Fruit fly (Drosophila melanogaster) whole organism, embryonic: ENCODE data around the gene CG7430.
A peak's percentile ranks its signal among the peaks of the same experiment; 100 is the strongest.

ENCODE experiments used
- ATbp ChIP-seq: fragments of 200-800 bp; sonication (Bioruptor generic); optimal IDR thresholded peaks from 2 replicates; lab custom pipeline; 2017; ENCODE audit warnings: missing biosample characterization, mild to moderate bottlenecking, missing genetic modification characterization, missing genetic modification reagents
- Asciz ChIP-seq: fragments of 200-800 bp; sonication (Bioruptor generic); optimal IDR thresholded peaks from 2 replicates; lab custom pipeline; 2017; ENCODE audit warnings: missing biosample characterization, mild to moderate bottlenecking, missing genetic modification characterization, missing genetic modification reagents
- CG10431 ChIP-seq: fragments of 200-800 bp; sonication (Bioruptor generic); optimal IDR thresholded peaks from 3 replicates; lab custom pipeline; 2018; ENCODE audit warnings: missing biosample characterization, mild to moderate bottlenecking, missing genetic modification characterization
- CG10654 ChIP-seq: fragments of 200-800 bp; sonication (Bioruptor generic); optimal IDR thresholded peaks from 2 replicates; lab custom pipeline; 2016; ENCODE audit warnings: missing biosample characterization, missing genetic modification characterization
- CG11696 ChIP-seq: fragments of 200-800 bp; sonication (Bioruptor generic); IDR thresholded peaks from 2 replicates; pipeline ENCODE4 v1.3.6; 2022; ENCODE audit warnings: missing biosample characterization, missing genetic modification characterization
- CG12219 ChIP-seq: fragments of 200-800 bp; sonication (Bioruptor generic); optimal IDR thresholded peaks from 3 replicates; lab custom pipeline; 2018; ENCODE audit warnings: missing biosample characterization, mild to moderate bottlenecking, missing genetic modification characterization
- CG13296 ChIP-seq: fragments of 200-800 bp; sonication (Bioruptor generic); optimal IDR thresholded peaks from 3 replicates; lab custom pipeline; 2018; ENCODE audit warnings: missing biosample characterization, mild to moderate bottlenecking, missing genetic modification characterization
- CG15514 ChIP-seq: fragments of 200-800 bp; sonication (Bioruptor generic); optimal IDR thresholded peaks from 3 replicates; lab custom pipeline; 2017; ENCODE audit warnings: missing biosample characterization, missing genetic modification characterization, mild to moderate bottlenecking, moderate library complexity, missing genetic modification reagents
- CG2889 ChIP-seq: fragments of 200-800 bp; sonication (Bioruptor generic); IDR thresholded peaks from 3 replicates; pipeline ENCODE4 v1.3.6; 2022; ENCODE audit warnings: missing biosample characterization, missing genetic modification characterization
- CG30020 ChIP-seq: fragments of 200-800 bp; optimal IDR thresholded peaks from 2 replicates; lab custom pipeline; 2019; ENCODE audit warnings: missing biosample characterization, mild to moderate bottlenecking, missing genetic modification characterization, moderate library complexity
- CG3281 ChIP-seq: fragments of 200-800 bp; sonication (Bioruptor generic); optimal IDR thresholded peaks from 3 replicates; lab custom pipeline; 2017; ENCODE audit warnings: missing biosample characterization, mild to moderate bottlenecking, missing genetic modification characterization
- CG34376 ChIP-seq: fragments of 200-800 bp; sonication (Bioruptor generic); optimal IDR thresholded peaks from 2 replicates; lab custom pipeline; 2018; ENCODE audit warnings: missing biosample characterization, mild to moderate bottlenecking, missing genetic modification characterization
- CG4617 ChIP-seq: fragments of 200-800 bp; sonication (Bioruptor generic); optimal IDR thresholded peaks from 3 replicates; lab custom pipeline; 2016; ENCODE audit warnings: missing biosample characterization, missing genetic modification characterization, borderline replicate concordance
- CG5180 ChIP-seq: fragments of 200-800 bp; sonication (Bioruptor generic); optimal IDR thresholded peaks from 3 replicates; lab custom pipeline; 2017; ENCODE audit warnings: missing biosample characterization, missing genetic modification characterization, mild to moderate bottlenecking, moderate library complexity, missing genetic modification reagents
- CG6813 ChIP-seq: fragments of 200-800 bp; sonication (Bioruptor generic); optimal IDR thresholded peaks from 2 replicates; lab custom pipeline; 2017; ENCODE audit warnings: missing biosample characterization, missing genetic modification characterization, mild to moderate bottlenecking, moderate library complexity, missing genetic modification reagents
- CG6854 ChIP-seq: fragments of 200-800 bp; sonication (Bioruptor generic); optimal IDR thresholded peaks from 3 replicates; lab custom pipeline; 2017; ENCODE audit warnings: missing biosample characterization, mild to moderate bottlenecking, missing genetic modification characterization
- CG7987 ChIP-seq: fragments of 200-800 bp; sonication (Bioruptor generic); optimal IDR thresholded peaks from 2 replicates; lab custom pipeline; 2018; ENCODE audit warnings: missing biosample characterization, mild to moderate bottlenecking, missing genetic modification characterization, moderate library complexity
- CG8290 ChIP-seq, 3 experiments: fragments of 200-800 bp; sonication (Bioruptor generic); optimal IDR thresholded peaks; 2 replicates each; lab custom pipeline; 2016 to 2019; ENCODE audit warnings: missing biosample characterization in 3 of 3, missing genetic modification characterization in 3 of 3, mild to moderate bottlenecking in 2 of 3, moderate library complexity in 1 of 3
- CG8944 ChIP-seq: fragments of 200-800 bp; sonication (Bioruptor generic); optimal IDR thresholded peaks from 3 replicates; lab custom pipeline; 2016; ENCODE audit warnings: missing biosample characterization, missing genetic modification characterization
- CG9437 ChIP-seq: fragments of 200-800 bp; sonication (Bioruptor generic); optimal IDR thresholded peaks from 2 replicates; lab custom pipeline; 2018; ENCODE audit warnings: missing biosample characterization, mild to moderate bottlenecking, missing genetic modification characterization
- Dfd ChIP-seq, 2 experiments: fragments of >200 bp; optimal IDR thresholded peaks; 2 replicates each; lab custom pipeline; 2017; ENCODE audit warnings: missing biosample characterization in 2 of 2, missing genetic modification characterization in 2 of 2
- HHEX ChIP-seq: fragments of 200-800 bp; sonication (Bioruptor generic); optimal IDR thresholded peaks from 3 replicates; lab custom pipeline; 2017; ENCODE audit warnings: missing biosample characterization, mild to moderate bottlenecking, missing genetic modification characterization, missing genetic modification reagents
- Jarid2 ChIP-seq: fragments of 200-800 bp; sonication (Bioruptor generic); optimal IDR thresholded peaks from 3 replicates; lab custom pipeline; 2017; ENCODE audit warnings: mild to moderate bottlenecking, missing biosample characterization, missing genetic modification reagents, missing genetic modification characterization
- Med ChIP-seq: fragments of 200-800 bp; sonication (Bioruptor generic); peaks from one replicate; lab custom pipeline; 2016; ENCODE audit warnings: missing biosample characterization, missing genetic modification characterization, mild to moderate bottlenecking, inconsistent platforms, moderate library complexity
- Mes4 ChIP-seq: fragments of 200-800 bp; sonication (Bioruptor generic); optimal IDR thresholded peaks from 2 replicates; lab custom pipeline; 2016; ENCODE audit warnings: missing biosample characterization, missing genetic modification characterization
- NC2β ChIP-seq: fragments of 200-800 bp; sonication (Bioruptor generic); optimal IDR thresholded peaks from 2 replicates; lab custom pipeline; 2016; ENCODE audit warnings: missing biosample characterization, missing genetic modification characterization
- Nf-YC ChIP-seq: fragments of 200-800 bp; optimal IDR thresholded peaks from 3 replicates; lab custom pipeline; 2019; ENCODE audit warnings: missing biosample characterization, mild to moderate bottlenecking, missing genetic modification characterization, moderate library complexity
- PHDP ChIP-seq: fragments of 200-800 bp; sonication (Bioruptor generic); optimal IDR thresholded peaks from 3 replicates; lab custom pipeline; 2018; ENCODE audit warnings: missing biosample characterization, mild to moderate bottlenecking, missing genetic modification characterization, moderate library complexity
- Pdp1 ChIP-seq, 2 experiments: fragments of 200-800 bp; sonication (Bioruptor generic); optimal IDR thresholded peaks; 3 replicates each; lab custom pipeline; 2016; ENCODE audit warnings: missing biosample characterization in 2 of 2, missing genetic modification characterization in 2 of 2, mild to moderate bottlenecking in 1 of 2, moderate library complexity in 1 of 2
- Rfx ChIP-seq: fragments of 200-800 bp; sonication (Bioruptor generic); IDR thresholded peaks from 2 replicates; pipeline ENCODE4 v1.3.6; 2022; ENCODE audit warnings: missing biosample characterization, missing genetic modification characterization
- Taf1 ChIP-seq: fragments of 200-800 bp; sonication (Bioruptor generic); IDR thresholded peaks from 2 replicates; pipeline ENCODE4 v1.3.6; 2022; ENCODE audit warnings: missing biosample characterization, missing genetic modification characterization
- Vsx1 ChIP-seq: fragments of 200-800 bp; sonication (Bioruptor generic); optimal IDR thresholded peaks from 2 replicates; lab custom pipeline; 2017; ENCODE audit warnings: missing biosample characterization, mild to moderate bottlenecking, missing genetic modification characterization, missing genetic modification reagents
- amos ChIP-seq: fragments of 200-800 bp; sonication (Bioruptor generic); IDR thresholded peaks from 2 replicates; pipeline ENCODE4 v1.3.6; 2022; ENCODE audit warnings: missing biosample characterization, missing genetic modification characterization; ENCODE audit not compliant: partially characterized antibody
- chinmo ChIP-seq: fragments of 200-800 bp; sonication (Bioruptor generic); IDR thresholded peaks from 4 replicates; pipeline ENCODE4 v1.3.6; 2022; ENCODE audit warnings: missing biosample characterization, missing genetic modification characterization; ENCODE audit not compliant: partially characterized antibody
- ci ChIP-seq: fragments of 200-800 bp; sonication (Bioruptor generic); IDR thresholded peaks from 3 replicates; pipeline ENCODE4 v1.3.6; 2022; ENCODE audit warnings: missing biosample characterization, missing genetic modification characterization
- gsb-n ChIP-seq: fragments of 200-800 bp; sonication (Bioruptor generic); optimal IDR thresholded peaks from 3 replicates; lab custom pipeline; 2018; ENCODE audit warnings: missing biosample characterization, mild to moderate bottlenecking, missing genetic modification characterization
- jing ChIP-seq: fragments of 200-800 bp; sonication (Bioruptor generic); optimal IDR thresholded peaks from 2 replicates; lab custom pipeline; 2018; ENCODE audit warnings: missing biosample characterization, mild to moderate bottlenecking, missing genetic modification characterization
- lab ChIP-seq: fragments of 200-800 bp; sonication (Bioruptor generic); optimal IDR thresholded peaks from 3 replicates; lab custom pipeline; 2017; ENCODE audit warnings: missing biosample characterization, missing genetic modification characterization, mild to moderate bottlenecking, moderate library complexity, missing genetic modification reagents
- luna ChIP-seq: fragments of 200-800 bp; sonication (Bioruptor generic); optimal IDR thresholded peaks from 2 replicates; lab custom pipeline; 2016; ENCODE audit warnings: missing biosample characterization, missing genetic modification characterization
- mirr ChIP-seq: fragments of 200-800 bp; sonication (Bioruptor generic); optimal IDR thresholded peaks from 3 replicates; lab custom pipeline; 2018; ENCODE audit warnings: missing biosample characterization, mild to moderate bottlenecking, missing genetic modification characterization
- nau ChIP-seq: fragments of 200-800 bp; sonication (Bioruptor generic); optimal IDR thresholded peaks from 3 replicates; lab custom pipeline; 2017; ENCODE audit warnings: missing biosample characterization, mild to moderate bottlenecking, missing genetic modification characterization, missing genetic modification reagents
- pfk ChIP-seq: fragments of 200-800 bp; sonication (Bioruptor generic); optimal IDR thresholded peaks from 2 replicates; lab custom pipeline; 2018; ENCODE audit warnings: missing biosample characterization, mild to moderate bottlenecking, missing genetic modification characterization, moderate library complexity
- repo ChIP-seq: fragments of 200-800 bp; sonication (Bioruptor generic); optimal IDR thresholded peaks from 2 replicates; lab custom pipeline; 2016; ENCODE audit warnings: missing biosample characterization, missing genetic modification characterization
- row ChIP-seq: fragments of 200-800 bp; sonication (Bioruptor generic); IDR thresholded peaks from 3 replicates; pipeline ENCODE4 v1.3.6; 2022; ENCODE audit warnings: missing biosample characterization, missing genetic modification characterization
- sens ChIP-seq: fragments of 200-800 bp; sonication (Bioruptor generic); peaks from one replicate; lab custom pipeline; 2016; ENCODE audit warnings: missing biosample characterization, missing genetic modification characterization
- tgo ChIP-seq: fragments of 200-800 bp; sonication (Bioruptor generic); IDR thresholded peaks from 3 replicates; pipeline ENCODE4 v1.3.6; 2022; ENCODE audit warnings: missing biosample characterization, missing genetic modification characterization
- tll ChIP-seq, 2 experiments: fragments of 200-800 bp in 1 of 2; fragments of >200 bp in 1 of 2; sonication (Bioruptor generic) in 1 of 2; optimal IDR thresholded peaks; 2 replicates each; lab custom pipeline; 2017 to 2019; ENCODE audit warnings: missing biosample characterization in 2 of 2, missing genetic modification characterization in 2 of 2, mild to moderate bottlenecking in 1 of 2, moderate library complexity in 1 of 2
- tx ChIP-seq: fragments of 200-800 bp; sonication (Bioruptor generic); optimal IDR thresholded peaks from 2 replicates; lab custom pipeline; 2016; ENCODE audit warnings: missing biosample characterization, missing genetic modification characterization

The CG7430 gene

DNA sequence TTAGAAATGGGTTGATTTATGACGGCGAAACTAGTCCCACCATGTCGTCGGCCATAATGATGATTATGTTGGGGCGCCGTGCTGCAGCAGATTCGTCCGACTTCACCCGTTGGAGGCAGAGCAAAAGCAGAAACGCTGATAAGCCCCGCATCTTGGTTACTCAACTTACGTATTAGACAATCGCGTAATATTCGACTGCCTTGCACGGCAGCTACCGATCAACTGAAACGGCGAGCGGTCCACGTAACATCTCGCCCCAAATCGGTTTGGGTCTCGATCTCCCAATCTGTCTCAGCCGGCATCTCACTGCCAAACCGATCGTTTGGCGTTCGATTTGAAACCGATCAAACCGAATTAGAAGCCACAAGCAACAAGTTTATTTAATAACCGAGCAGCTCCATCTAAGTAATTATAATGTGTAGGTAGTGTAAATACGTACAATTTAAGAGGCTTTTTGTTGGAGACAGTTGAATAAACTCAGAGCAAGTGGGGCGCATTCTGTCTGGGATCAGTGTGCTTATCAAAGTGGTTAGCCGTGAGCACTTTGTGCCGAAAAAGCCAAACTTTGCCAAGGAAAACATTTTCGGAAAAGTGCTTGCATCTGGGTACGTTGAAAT lies 38.0 kb upstream of the CG7430 start, which contains the start of gene CG32191 (continued):
- TF ChIP-seq Vsx1 (GFP tag; lab: Kevin White, UChicago) (peak; percentile 3), Asciz (GFP tag; lab: Kevin White, UChicago) (peak; percentile 52), CG30020 (tag; lab: Kevin White, UChicago) (no peak), CG8944 (GFP tag; lab: Kevin White, UChicago) (no peak), Rfx (peak; percentile 18; the same call in 1 of the 2 replicates), Dfd (GFP tag; optimal IDR thresholded peaks at IDR 0.05; lab: Kevin White, UChicago) (no peak), CG34376 (GFP tag; lab: Kevin White, UChicago) (peak; percentile 59), tx (GFP tag; lab: Kevin White, UChicago) (no peak), lab (GFP tag; lab: Kevin White, UChicago) (peak; percentile 79), Mes4 (GFP tag; lab: Kevin White, UChicago) (no peak), repo (GFP tag; lab: Kevin White, UChicago) (no peak), Taf1 (GFP tag; lab: Robert Waterston, UW) (no peak), chinmo (GFP tag; lab: Robert Waterston, UW) (0 out of 4 replicates have a peak, but pooled peaks have one; percentile 37), CG2889 (GFP tag; lab: Robert Waterston, UW) (0 out of 3 replicates have a peak, but pooled peaks have one; percentile 8), CG3281 (GFP tag; lab: Kevin White, UChicago) (peak; percentile 4), CG10654 (GFP tag; lab: Kevin White, UChicago) (no peak), luna (GFP tag; lab: Kevin White, UChicago) (no peak), mirr (GFP tag; lab: Kevin White, UChicago) (peak; percentile 44), CG6854 (peak; percentile 11), pfk (GFP tag; lab: Kevin White, UChicago) (no peak), CG7987 (GFP tag; lab: Kevin White, UChicago) (peak; percentile 27), CG13296 (peak; percentile 38), amos (no peak), ci (0 out of 3 replicates have a peak, but pooled peaks have one; percentile 31), CG6813 (GFP tag; lab: Kevin White, UChicago) (peak; percentile 37), CG15514 (GFP tag; lab: Kevin White, UChicago) (peak; percentile 48), CG8290 (GFP tag; optimal IDR thresholded peaks at IDR 0.05; lab: Kevin White, UChicago) (no peak), CG8290 (tag; optimal IDR thresholded peaks at IDR 0.05; lab: Kevin White, UChicago) (peak in 1 of 2 experiments; percentile 53), tll (GFP tag; optimal IDR thresholded peaks at IDR 0.05; lab: Kevin White, UChicago) (no peak), gsb-n (tag; lab: Kevin White, UChicago) (no peak), NC2β (GFP tag; lab: Kevin White, UChicago) (no peak), PHDP (tag; lab: Kevin White, UChicago) (peak; percentile 22), jing (GFP tag; lab: Kevin White, UChicago) (no peak), tgo (GFP tag; lab: Robert Waterston, UW) (no peak), CG11696 (GFP tag; lab: Robert Waterston, UW) (no peak), ATbp (GFP tag; lab: Kevin White, UChicago) (peak; percentile 70), CG12219 (GFP tag; lab: Kevin White, UChicago) (no peak), Pdp1 (GFP tag; optimal IDR thresholded peaks at IDR 0.05; lab: Kevin White, UChicago) (peak in 1 of 2 experiments; percentile 93), CG9437 (GFP tag; lab: Kevin White, UChicago) (peak; percentile 59), row (GFP tag; lab: Robert Waterston, UW) (no peak), CG10431 (GFP tag; lab: Kevin White, UChicago) (no peak), CG4617 (GFP tag; lab: Kevin White, UChicago) (no peak), Jarid2 (peak; percentile 27), Nf-YC (tag; lab: Kevin White, UChicago) (no peak), CG5180 (GFP tag; lab: Kevin White, UChicago) (peak; percentile 95), sens (peak; percentile 69), Med (GFP tag; lab: Kevin White, UChicago) (no peak), nau (GFP tag; lab: Kevin White, UChicago) (peak; percentile 41), HHEX (GFP tag; lab: Kevin White, UChicago) (peak; percentile 37)
